Fruit fly (Drosophila melanogaster): Measurements from ENCODE around the gene CG33673.

- TF ChIP-seq CG34367 (tag; optimal IDR thresholded peaks at IDR 0.05) (no peak), CG14655 (GFP tag; optimal IDR thresholded peaks at IDR 0.05) (no peak), CG4496 (GFP tag; IDR thresholded peaks at IDR 0.05) (no peak), CG8301 (tag; optimal IDR thresholded peaks at IDR 0.05) (no peak)
Measured at dm6 chr2L:1967301-1967700, 20.8 kb upstream of the CG33673 start.

All from whole organism, pupa.